Fruit fly (Drosophila melanogaster): ENCODE data around the gene comt.

Gene comt

DNA sequence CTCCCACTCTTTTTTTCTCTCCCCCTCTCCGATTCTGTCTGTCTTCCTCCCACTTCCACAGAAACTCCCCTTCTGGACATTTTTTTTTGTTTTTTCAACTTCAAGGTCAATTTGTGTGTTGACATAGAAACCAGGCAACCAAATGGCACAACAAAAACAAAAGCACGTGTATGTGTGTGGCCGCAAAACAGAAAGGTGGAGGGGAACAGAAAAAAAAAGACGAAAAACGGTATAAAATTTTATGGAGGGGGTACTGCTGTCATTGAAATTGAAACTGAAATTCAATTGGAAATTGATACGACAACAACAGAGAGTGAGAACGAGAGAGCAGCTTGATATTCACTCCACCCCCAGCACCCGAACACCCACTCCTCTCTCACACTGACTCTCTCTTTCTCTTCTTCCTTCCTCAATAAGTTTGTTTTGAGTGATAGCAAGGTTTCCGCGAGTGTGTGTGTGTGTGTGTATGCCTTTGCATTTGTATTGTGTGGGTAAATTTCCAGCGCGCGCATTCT is 19.7 kb downstream of the comt start (continued):
- TF ChIP-seq Bgb (GFP tag; IDR thresholded peaks at IDR 0.05; ENCODE audit: partially characterized antibody) (peak; percentile 8; the same call in 1 of the 2 replicates), Nf-YA (GFP tag; IDR thresholded peaks at IDR 0.05) (no peak), Oaz (GFP tag; IDR thresholded peaks at IDR 0.05) (no peak), CG10654 (GFP tag; optimal IDR thresholded peaks at IDR 0.05) (no peak), CTCF (GFP tag; optimal IDR thresholded peaks at IDR 0.05) (no peak), CG6272 (GFP tag; IDR thresholded peaks at IDR 0.05) (no peak), lab (GFP tag; optimal IDR thresholded peaks at IDR 0.05) (peak; percentile 6), Bdp1 (GFP tag; optimal IDR thresholded peaks at IDR 0.05) (no peak), zen (tag; optimal IDR thresholded peaks at IDR 0.05) (no peak), CG34376 (GFP tag; optimal IDR thresholded peaks at IDR 0.05) (peak; percentile 49), CG5245 (GFP tag; optimal IDR thresholded peaks at IDR 0.05) (no peak), twi (tag; optimal IDR thresholded peaks at IDR 0.05) (no peak), vvl (GFP tag; IDR thresholded peaks at IDR 0.05) (no peak), Fer1 (GFP tag; optimal IDR thresholded peaks at IDR 0.05) (peak; percentile 30), CG43689 (GFP tag; IDR thresholded peaks at IDR 0.05) (no peak), Dbx (GFP tag; IDR thresholded peaks at IDR 0.05) (no peak), exex (tag; optimal IDR thresholded peaks at IDR 0.05) (peak; percentile 2), so (GFP tag; IDR thresholded peaks at IDR 0.05) (peak; percentile 53; the same call in 1 of the 3 replicates), dpn (GFP tag; optimal IDR thresholded peaks at IDR 0.05) (no peak), CG2875 (GFP tag; optimal IDR thresholded peaks at IDR 0.05) (no peak), z (GFP tag; IDR thresholded peaks at IDR 0.05) (peak; percentile 65; the same call in 1 of the 3 replicates), lov (optimal IDR thresholded peaks at IDR 0.05) (no peak), lov (GFP tag; IDR thresholded peaks at IDR 0.05) (no peak), CG34422 (GFP tag; IDR thresholded peaks at IDR 0.05) (no peak), Dip3 (GFP tag; optimal IDR thresholded peaks at IDR 0.05) (no peak), row (GFP tag; IDR thresholded peaks at IDR 0.05) (peak; percentile 12; the same call in 1 of the 3 replicates), CG3847 (GFP tag; IDR thresholded peaks at IDR 0.05) (no peak), Meics (GFP tag; optimal IDR thresholded peaks at IDR 0.05) (no peak), org-1 (GFP tag; optimal IDR thresholded peaks at IDR 0.05) (no peak), cato (GFP tag; optimal IDR thresholded peaks at IDR 0.05; ENCODE audit: borderline replicate concordance) (no peak), sd (tag; optimal IDR thresholded peaks at IDR 0.05) (peak; percentile 35), NFAT (GFP tag; IDR thresholded peaks at IDR 0.05) (0 out of 2 replicates have a peak, but pooled peaks have one; percentile 26), ftz-f1 (GFP tag; optimal IDR thresholded peaks at IDR 0.05) (peak; percentile 88), h (optimal IDR thresholded peaks at IDR 0.05) (no peak), CG13287 (GFP tag; IDR thresholded peaks at IDR 0.05; ENCODE audit: partially characterized antibody) (peak; percentile 14; the same call in 1 of the 2 replicates), NC2β (GFP tag; optimal IDR thresholded peaks at IDR 0.05) (no peak), Blimp-1 (GFP tag; optimal IDR thresholded peaks at IDR 0.05) (peak; percentile 81), crol (GFP tag; IDR thresholded peaks at IDR 0.05) (peak; percentile 37; the same call in 1 of the 2 replicates), HLH4C (GFP tag; IDR thresholded peaks at IDR 0.05; ENCODE audit: partially characterized antibody) (0 out of 3 replicates have a peak, but pooled peaks have one; percentile 7), Abd-B (GFP tag; optimal IDR thresholded peaks at IDR 0.05) (no peak), ac (GFP tag; optimal IDR thresholded peaks at IDR 0.05) (no peak), CG12769 (tag; optimal IDR thresholded peaks at IDR 0.05) (peak; percentile 4), insv (GFP tag; optimal IDR thresholded peaks at IDR 0.05) (peak in 1 of 2 experiments; percentile 61), gcm2 (GFP tag; optimal IDR thresholded peaks at IDR 0.05) (no peak), CG8478 (optimal IDR thresholded peaks at IDR 0.05) (no peak), Fer2 (tag; optimal IDR thresholded peaks at IDR 0.05) (no peak), CG4854 (GFP tag; optimal IDR thresholded peaks at IDR 0.05) (no peak), mirr (GFP tag; optimal IDR thresholded peaks at IDR 0.05) (peak; percentile 29), HLHmδ (GFP tag; optimal IDR thresholded peaks at IDR 0.05) (peak; percentile 11), bab2 (GFP tag; optimal IDR thresholded peaks at IDR 0.05) (no peak), CG8290 (GFP tag; optimal IDR thresholded peaks at IDR 0.05) (no peak), CG8290 (tag; optimal IDR thresholded peaks at IDR 0.05) (peak in 1 of 2 experiments; percentile 25), CG11696 (GFP tag; IDR thresholded peaks at IDR 0.05) (peak; percentile 39)
